Fruit fly (Drosophila melanogaster) whole organism, embryonic: ENCODE measurements around the gene CG31204.

ENCODE experiments used
- BEAF-32 ChIP-seq: fragments of 200-800 bp; sonication (Bioruptor generic); optimal IDR thresholded peaks from 3 replicates; lab custom pipeline; 2017; ENCODE audit warnings: missing biosample characterization, missing genetic modification characterization, mild to moderate bottlenecking, moderate library complexity, missing genetic modification reagents
- Bgb ChIP-seq: fragments of 200-800 bp; sonication (Bioruptor generic); IDR thresholded peaks from 2 replicates; pipeline ENCODE4 v1.3.6; 2022; ENCODE audit warnings: missing biosample characterization, missing genetic modification characterization; ENCODE audit not compliant: partially characterized antibody
- CG11093 ChIP-seq: fragments of 200-800 bp; sonication (Bioruptor generic); IDR thresholded peaks from 3 replicates; pipeline ENCODE4 v1.3.6; 2022; ENCODE audit warnings: missing biosample characterization, missing genetic modification characterization
- CG11398 ChIP-seq: fragments of 200-800 bp; sonication (Bioruptor generic); optimal IDR thresholded peaks from 2 replicates; lab custom pipeline; 2016; ENCODE audit warnings: missing biosample characterization, missing genetic modification characterization
- CG12071 ChIP-seq: fragments of 200-800 bp; sonication (Bioruptor generic); optimal IDR thresholded peaks from 3 replicates; lab custom pipeline; 2018; ENCODE audit warnings: missing biosample characterization, mild to moderate bottlenecking, missing genetic modification characterization
- CG12769 ChIP-seq: fragments of 200-800 bp; sonication (Bioruptor generic); optimal IDR thresholded peaks from 2 replicates; lab custom pipeline; 2019; ENCODE audit warnings: missing biosample characterization, mild to moderate bottlenecking, missing genetic modification characterization, moderate library complexity
- CG14667 ChIP-seq: fragments of 200-800 bp; sonication (Bioruptor generic); IDR thresholded peaks from 2 replicates; pipeline ENCODE4 v1.3.6; 2022; ENCODE audit warnings: missing biosample characterization, missing genetic modification characterization
- CG1647 ChIP-seq: fragments of 200-800 bp; sonication (Bioruptor generic); optimal IDR thresholded peaks from 3 replicates; lab custom pipeline; 2016; ENCODE audit warnings: missing biosample characterization, missing genetic modification characterization
- CG18262 ChIP-seq: fragments of 200-800 bp; optimal IDR thresholded peaks from 3 replicates; lab custom pipeline; 2019; ENCODE audit warnings: missing biosample characterization, mild to moderate bottlenecking, missing genetic modification characterization, moderate library complexity
- CG30431 ChIP-seq: fragments of 200-800 bp; sonication (Bioruptor generic); optimal IDR thresholded peaks from 2 replicates; lab custom pipeline; 2017; ENCODE audit warnings: missing biosample characterization, missing genetic modification characterization
- CG31441 ChIP-seq: fragments of 200-800 bp; sonication (Bioruptor generic); IDR thresholded peaks from 2 replicates; pipeline ENCODE4 v1.3.6; 2022; ENCODE audit warnings: missing biosample characterization, missing genetic modification characterization
- CG3281 ChIP-seq: fragments of 200-800 bp; sonication (Bioruptor generic); optimal IDR thresholded peaks from 3 replicates; lab custom pipeline; 2017; ENCODE audit warnings: missing biosample characterization, mild to moderate bottlenecking, missing genetic modification characterization
- CG3407 ChIP-seq: fragments of 200-800 bp; sonication (Bioruptor generic); optimal IDR thresholded peaks from 2 replicates; lab custom pipeline; 2018; ENCODE audit warnings: missing biosample characterization, mild to moderate bottlenecking, missing genetic modification characterization
- CG3726 ChIP-seq: fragments of 200-800 bp; sonication (Bioruptor generic); IDR thresholded peaks from 3 replicates; pipeline ENCODE4, ENCODE4 v1.3.6; 2022; ENCODE audit warnings: missing biosample characterization, missing genetic modification characterization
- CG3838 ChIP-seq: fragments of 200-800 bp; sonication (Bioruptor generic); optimal IDR thresholded peaks from 3 replicates; lab custom pipeline; 2016; ENCODE audit warnings: missing biosample characterization, missing genetic modification characterization
- CG43689 ChIP-seq: fragments of 200-800 bp; sonication (Bioruptor generic); IDR thresholded peaks from 2 replicates; pipeline ENCODE4 v1.3.6; 2022; ENCODE audit warnings: missing biosample characterization, missing genetic modification characterization
- CG5245 ChIP-seq: fragments of 200-800 bp; sonication (Bioruptor generic); optimal IDR thresholded peaks from 3 replicates; lab custom pipeline; 2016; ENCODE audit warnings: missing biosample characterization, missing genetic modification characterization
- CG6654 ChIP-seq: fragments of 200-800 bp; sonication (Bioruptor generic); optimal IDR thresholded peaks from 2 replicates; lab custom pipeline; 2017; ENCODE audit warnings: missing biosample characterization, mild to moderate bottlenecking, missing genetic modification characterization
- CG6683 ChIP-seq: fragments of 200-800 bp; sonication (Bioruptor generic); optimal IDR thresholded peaks from 2 replicates; lab custom pipeline; 2017; ENCODE audit warnings: missing biosample characterization, mild to moderate bottlenecking, missing genetic modification characterization, missing genetic modification reagents
- CG6854 ChIP-seq: fragments of 200-800 bp; sonication (Bioruptor generic); optimal IDR thresholded peaks from 3 replicates; lab custom pipeline; 2017; ENCODE audit warnings: missing biosample characterization, mild to moderate bottlenecking, missing genetic modification characterization
- CG7372 ChIP-seq: fragments of 200-800 bp; sonication (Bioruptor generic); IDR thresholded peaks from 2 replicates; pipeline ENCODE4 v1.3.6; 2022; ENCODE audit warnings: missing biosample characterization, missing genetic modification characterization
- CG8089 ChIP-seq: fragments of 200-800 bp; sonication (Bioruptor generic); optimal IDR thresholded peaks from 3 replicates; lab custom pipeline; 2016; ENCODE audit warnings: missing biosample characterization, missing genetic modification characterization
- CG8388 ChIP-seq: fragments of 200-800 bp; sonication (Bioruptor generic); optimal IDR thresholded peaks from 2 replicates; lab custom pipeline; 2019; ENCODE audit warnings: missing biosample characterization, mild to moderate bottlenecking, missing genetic modification characterization, moderate library complexity
- CG8924 ChIP-seq: fragments of 200-800 bp; optimal IDR thresholded peaks from 3 replicates; lab custom pipeline; 2019; ENCODE audit warnings: missing biosample characterization, mild to moderate bottlenecking, missing genetic modification characterization, moderate library complexity
- Dfd ChIP-seq, 2 experiments: fragments of >200 bp; optimal IDR thresholded peaks; 2 replicates each; lab custom pipeline; 2017; ENCODE audit warnings: missing biosample characterization in 2 of 2, missing genetic modification characterization in 2 of 2
- Dref ChIP-seq: fragments of 200-800 bp; sonication (Bioruptor generic); IDR thresholded peaks from 2 replicates; pipeline ENCODE4 v1.3.6; 2022; ENCODE audit warnings: missing biosample characterization, missing genetic modification characterization
- Ets65A ChIP-seq: fragments of 200-800 bp; sonication (Bioruptor generic); peaks from one replicate; lab custom pipeline; 2016; ENCODE audit warnings: missing biosample characterization, missing genetic modification characterization
- Gsc ChIP-seq: fragments of 200-800 bp; sonication (Bioruptor generic); IDR thresholded peaks from 2 replicates; pipeline ENCODE4 v1.3.6; 2022; ENCODE audit warnings: missing biosample characterization, missing genetic modification characterization
- Hmr ChIP-seq: fragments of 200-800 bp; sonication (Bioruptor generic); optimal IDR thresholded peaks from 3 replicates; lab custom pipeline; 2017; ENCODE audit warnings: mild to moderate bottlenecking, missing biosample characterization, missing genetic modification reagents, missing genetic modification characterization
- MTF-1 ChIP-seq: fragments of 200-800 bp; sonication (Bioruptor generic); optimal IDR thresholded peaks from 2 replicates; lab custom pipeline; 2018; ENCODE audit warnings: missing biosample characterization, mild to moderate bottlenecking, missing genetic modification characterization, borderline replicate concordance
- Poxn ChIP-seq: fragments of 200-800 bp; sonication (Bioruptor generic); IDR thresholded peaks from 2 replicates; pipeline ENCODE4 v1.3.6; 2022; ENCODE audit warnings: missing biosample characterization, missing genetic modification characterization
- Sin3A ChIP-seq: fragments of >200 bp; optimal IDR thresholded peaks from 2 replicates; lab custom pipeline; 2018
- Xrp1 ChIP-seq: fragments of 200-800 bp; sonication (Bioruptor generic); IDR thresholded peaks from 2 replicates; pipeline ENCODE4 v1.3.6; 2022; ENCODE audit warnings: missing biosample characterization, missing genetic modification characterization
- ab ChIP-seq: fragments of 200-800 bp; sonication (Bioruptor generic); optimal IDR thresholded peaks from 2 replicates; lab custom pipeline; 2016; ENCODE audit warnings: missing biosample characterization, missing genetic modification characterization
- chif ChIP-seq, 2 experiments: fragments of 200-800 bp; sonication (Bioruptor generic); optimal IDR thresholded peaks; 3 replicates each; lab custom pipeline; 2016; ENCODE audit warnings: missing biosample characterization in 2 of 2, missing genetic modification characterization in 2 of 2
- crc ChIP-seq: fragments of 200-800 bp; sonication (Bioruptor generic); optimal IDR thresholded peaks from 2 replicates; lab custom pipeline; 2016; ENCODE audit warnings: missing biosample characterization, missing genetic modification characterization
- disco-r ChIP-seq: fragments of 200-800 bp; sonication (Bioruptor generic); optimal IDR thresholded peaks from 2 replicates; lab custom pipeline; 2016; ENCODE audit warnings: missing biosample characterization, missing genetic modification characterization
- dm ChIP-seq: fragments of 200-800 bp; sonication (Bioruptor generic); optimal IDR thresholded peaks from 3 replicates; lab custom pipeline; 2016; ENCODE audit warnings: missing biosample characterization, missing genetic modification characterization
- esg ChIP-seq: fragments of 200-800 bp; sonication (Bioruptor generic); conservative IDR thresholded peaks from 2 replicates; pipeline ENCODE4 v1.3.6; 2022; ENCODE audit warnings: missing biosample characterization, missing genetic modification characterization
- exex ChIP-seq: fragments of 200-800 bp; sonication (Bioruptor generic); optimal IDR thresholded peaks from 4 replicates; lab custom pipeline; 2018; ENCODE audit warnings: missing biosample characterization, mild to moderate bottlenecking, missing genetic modification characterization, moderate library complexity
- gcm ChIP-seq: fragments of 200-800 bp; sonication (Bioruptor generic); optimal IDR thresholded peaks from 2 replicates; lab custom pipeline; 2019; ENCODE audit warnings: missing biosample characterization, mild to moderate bottlenecking, missing genetic modification characterization, moderate library complexity
- grn ChIP-seq: fragments of 200-800 bp; sonication (Bioruptor generic); optimal IDR thresholded peaks from 3 replicates; lab custom pipeline; 2017; ENCODE audit warnings: missing biosample characterization, missing genetic modification characterization
- her ChIP-seq: fragments of 200-800 bp; sonication (Bioruptor generic); optimal IDR thresholded peaks from 2 replicates; lab custom pipeline; 2016; ENCODE audit warnings: missing biosample characterization, missing genetic modification characterization
- kah ChIP-seq: fragments of 200-800 bp; sonication (Bioruptor generic); optimal IDR thresholded peaks from 2 replicates; lab custom pipeline; 2018; ENCODE audit warnings: missing biosample characterization, mild to moderate bottlenecking, missing genetic modification characterization
- kni ChIP-seq: fragments of 200-800 bp; sonication (Bioruptor generic); optimal IDR thresholded peaks from 3 replicates; lab custom pipeline; 2017; ENCODE audit warnings: mild to moderate bottlenecking, missing biosample characterization, missing genetic modification reagents, missing genetic modification characterization
- lbe ChIP-seq: fragments of 200-800 bp; sonication (Bioruptor generic); optimal IDR thresholded peaks from 2 replicates; lab custom pipeline; 2016; ENCODE audit warnings: missing biosample characterization, mild to moderate bottlenecking, missing genetic modification characterization
- nau ChIP-seq: fragments of 200-800 bp; sonication (Bioruptor generic); optimal IDR thresholded peaks from 3 replicates; lab custom pipeline; 2017; ENCODE audit warnings: missing biosample characterization, mild to moderate bottlenecking, missing genetic modification characterization, missing genetic modification reagents
- rib ChIP-seq: fragments of 200-800 bp; sonication (Bioruptor generic); IDR thresholded peaks from 2 replicates; pipeline ENCODE4 v1.3.6; 2022; ENCODE audit warnings: missing biosample characterization, missing genetic modification characterization
- ro ChIP-seq: fragments of 200-800 bp; sonication (Bioruptor generic); IDR thresholded peaks from 2 replicates; pipeline ENCODE4 v1.3.6; 2022; ENCODE audit warnings: missing biosample characterization, missing genetic modification characterization
- sqz ChIP-seq: fragments of 200-800 bp; sonication (Bioruptor generic); optimal IDR thresholded peaks from 3 replicates; lab custom pipeline; 2018; ENCODE audit warnings: missing biosample characterization, mild to moderate bottlenecking, missing genetic modification characterization
- ttk ChIP-seq: fragments of 200-800 bp; sonication (Bioruptor generic); IDR thresholded peaks from 2 replicates; pipeline ENCODE4 v2.1.2; 2022; ENCODE audit warnings: missing biosample characterization, missing genetic modification characterization
- zfh2 ChIP-seq: fragments of 200-800 bp; sonication (Bioruptor generic); optimal IDR thresholded peaks from 2 replicates; lab custom pipeline; 2016; ENCODE audit warnings: missing biosample characterization, missing genetic modification characterization

Gene CG31204

DNA sequence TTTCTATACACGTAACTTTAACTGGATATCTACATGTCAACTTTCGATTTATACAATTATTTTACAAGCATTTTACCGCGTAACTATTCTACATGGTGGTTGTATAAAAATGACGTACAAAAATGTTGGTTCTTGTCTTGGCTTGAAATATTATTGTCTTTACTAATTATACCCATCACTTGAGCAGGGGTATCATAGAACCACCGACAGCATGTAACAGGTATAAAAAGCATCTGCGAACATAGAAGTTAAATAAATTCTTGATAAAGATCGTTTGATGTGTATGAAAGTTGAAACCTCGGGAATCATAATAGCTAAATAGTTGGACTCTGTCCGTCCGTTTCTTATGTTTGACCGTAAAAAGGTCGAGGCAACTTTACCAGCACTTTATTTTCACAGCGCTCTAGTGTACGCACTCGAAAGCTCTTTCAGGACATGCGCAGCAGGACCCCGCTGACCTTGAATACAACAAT is 12.1 kb downstream of the CG31204 start (continued):
- TF ChIP-seq CG6683 (no peak), ro (no peak), CG6654 (GFP tag; lab: Kevin White, UChicago) (no peak), CG43689 (no peak), Dfd (GFP tag; optimal IDR thresholded peaks at IDR 0.05; lab: Kevin White, UChicago) (no peak), CG12769 (tag; lab: Kevin White, UChicago) (peak; percentile 75), Ets65A (peak; percentile 90), CG3838 (GFP tag; lab: Kevin White, UChicago) (peak; percentile 20), CG5245 (GFP tag; lab: Kevin White, UChicago) (no peak), her (GFP tag; lab: Kevin White, UChicago) (no peak), crc (GFP tag; lab: Kevin White, UChicago) (no peak), BEAF-32 (GFP tag; lab: Kevin White, UChicago) (no peak), CG8924 (tag; lab: Kevin White, UChicago) (no peak), Dref (GFP tag; lab: Robert Waterston, UW) (no peak), MTF-1 (GFP tag; lab: Kevin White, UChicago) (no peak), CG3407 (GFP tag; lab: Kevin White, UChicago) (no peak), CG30431 (GFP tag; lab: Kevin White, UChicago) (peak; percentile 6), ab (GFP tag; lab: Kevin White, UChicago) (peak; percentile 5), CG3281 (peak; percentile 7), nau (GFP tag; lab: Kevin White, UChicago) (no peak), CG31441 (GFP tag; lab: Robert Waterston, UW) (peak; percentile 45; the same call in 1 of the 2 replicates), CG14667 (GFP tag; lab: Robert Waterston, UW) (no peak), lbe (GFP tag; lab: Kevin White, UChicago) (no peak), chif (GFP tag; optimal IDR thresholded peaks at IDR 0.05; lab: Kevin White, UChicago) (peak in 1 of 2 experiments; percentile 15), CG8388 (peak; percentile 44), Hmr (GFP tag; lab: Kevin White, UChicago) (peak; percentile 85), CG11398 (GFP tag; lab: Kevin White, UChicago) (peak; percentile 50), CG7372 (GFP tag; lab: Robert Waterston, UW) (no peak), CG11093 (GFP tag; lab: Robert Waterston, UW) (no peak), zfh2 (peak; percentile 60), CG18262 (tag; lab: Kevin White, UChicago) (no peak), Bgb (GFP tag; lab: Robert Waterston, UW) (peak; percentile 77), CG12071 (GFP tag; lab: Kevin White, UChicago) (no peak), disco-r (GFP tag; lab: Kevin White, UChicago) (peak; percentile 5), Poxn (no peak), Xrp1 (GFP tag; lab: Robert Waterston, UW) (peak; percentile 47; the same call in 1 of the 2 replicates), kni (GFP tag; lab: Kevin White, UChicago) (no peak), dm (GFP tag; lab: Kevin White, UChicago) (no peak), ttk (peak; percentile 45), CG3726 (GFP tag; lab: Robert Waterston, UW) (no peak), kah (no peak), sqz (GFP tag; lab: Kevin White, UChicago) (no peak), gcm (GFP tag; lab: Kevin White, UChicago) (no peak), CG8089 (GFP tag; lab: Kevin White, UChicago) (peak; percentile 13), Gsc (no peak), esg (GFP tag; lab: Robert Waterston, UW) (0 out of 2 replicates have a peak, but pooled peaks have one; percentile 22), grn (no peak), CG1647 (GFP tag; lab: Kevin White, UChicago) (no peak), Sin3A (lab: Kevin White, UChicago) (no peak), rib (0 out of 2 replicates have a peak, but pooled peaks have one; percentile 25), exex (no peak), CG6854 (GFP tag; lab: Kevin White, UChicago) (no peak)
